Worm (Caenorhabditis elegans) whole organism, L1 larva: Measurements from ENCODE around the gene Y75B8A.33.
A peak's percentile ranks its signal among the peaks of the same experiment; 100 is the strongest.

Experiments
- C16A3.4 ChIP-seq: fragments of 150-350 bp; optimal IDR thresholded peaks from 2 replicates; lab custom pipeline; 2014; ENCODE audit warnings: missing biosample characterization, missing genetic modification characterization
- Y116A8C.19 ChIP-seq: sonication (generic microtip); optimal IDR thresholded peaks from 2 replicates; lab custom pipeline; 2016; ENCODE audit warnings: missing compliant biosample characterization, missing genetic modification characterization, borderline replicate concordance
- aha-1 ChIP-seq: fragments of 150-350 bp; optimal IDR thresholded peaks from 2 replicates; lab custom pipeline; 2014; ENCODE audit warnings: missing biosample characterization, missing genetic modification characterization
- alr-1 ChIP-seq: fragments of 200-800 bp; sonication (Bioruptor generic); optimal IDR thresholded peaks from 2 replicates; lab custom pipeline; 2018; ENCODE audit warnings: borderline replicate concordance, mild to moderate bottlenecking, missing genetic modification characterization, missing compliant biosample characterization
- ama-1 ChIP-seq: fragments of 150-350 bp; optimal IDR thresholded peaks from 2 replicates; lab custom pipeline; 2014
- ceh-88 ChIP-seq: fragments of 200-800 bp; sonication (Bioruptor generic); IDR thresholded peaks from 2 replicates; pipeline ENCODE4 v1.3.6; 2022; ENCODE audit warnings: missing genetic modification characterization, missing compliant biosample characterization
- dsc-1 ChIP-seq: sonication (generic microtip); optimal IDR thresholded peaks from 2 replicates; lab custom pipeline; 2016; ENCODE audit warnings: mild to moderate bottlenecking, missing genetic modification characterization, missing compliant biosample characterization
- efl-1 ChIP-seq, 4 experiments: fragments of 150-350 bp; optimal IDR thresholded peaks in 3 of 4; peaks in 1 of 4; 1 replicate in 1 of 4; 2 replicates in 3 of 4; lab custom pipeline; 2014; ENCODE audit warnings: missing biosample characterization in 2 of 4, missing genetic modification characterization in 2 of 4, missing genetic modification reagents in 2 of 4
- efl-3 ChIP-seq: fragments of 200-800 bp; sonication (Bioruptor generic); optimal IDR thresholded peaks from 2 replicates; lab custom pipeline; 2018; ENCODE audit warnings: mild to moderate bottlenecking, missing genetic modification characterization, missing compliant biosample characterization
- egl-13 ChIP-seq: sonication (generic microtip); optimal IDR thresholded peaks from 2 replicates; lab custom pipeline; 2016; ENCODE audit warnings: missing genotype, missing genetic modification reagents, missing genetic modification characterization, missing compliant biosample characterization
- elt-2 ChIP-seq: sonication (generic microtip); optimal IDR thresholded peaks from 2 replicates; lab custom pipeline; 2016; ENCODE audit warnings: missing genetic modification characterization, mild to moderate bottlenecking, inconsistent platforms, missing compliant biosample characterization, missing genetic modification reagents
- ets-5 ChIP-seq: fragments of 200-800 bp; sonication (Bioruptor generic); IDR thresholded peaks from 2 replicates; pipeline ENCODE4 v1.3.6; 2022; ENCODE audit warnings: missing genetic modification characterization, missing compliant biosample characterization
- fkh-4 ChIP-seq: sonication (generic microtip); optimal IDR thresholded peaks from 2 replicates; lab custom pipeline; 2016; ENCODE audit warnings: missing compliant biosample characterization, missing genetic modification characterization, borderline replicate concordance
- hlh-17 ChIP-seq: fragments of 200-800 bp; sonication (Bioruptor generic); optimal IDR thresholded peaks from 2 replicates; lab custom pipeline; 2018; ENCODE audit warnings: missing genetic modification characterization, mild to moderate bottlenecking, missing compliant biosample characterization, moderate library complexity, borderline replicate concordance
- hlh-4 ChIP-seq: sonication (generic microtip); optimal IDR thresholded peaks from 2 replicates; lab custom pipeline; 2016; ENCODE audit warnings: mild to moderate bottlenecking, missing genetic modification characterization, missing compliant biosample characterization
- lin-14 ChIP-seq: fragments of 200-800 bp; sonication (Bioruptor generic); optimal IDR thresholded peaks from 2 replicates; lab custom pipeline; 2018; ENCODE audit warnings: mild to moderate bottlenecking, missing genetic modification characterization, moderate library complexity, missing compliant biosample characterization
- lin-15B ChIP-seq: fragments of 150-350 bp; sonication (generic microtip); optimal IDR thresholded peaks from 3 replicates; lab custom pipeline; 2014; ENCODE audit warnings: missing biosample characterization, missing genetic modification characterization
- lin-35 ChIP-seq, 2 experiments: fragments of 150-350 bp; optimal IDR thresholded peaks; 2 replicates each; lab custom pipeline; 2014; ENCODE audit warnings: missing biosample characterization in 2 of 2, missing genetic modification characterization in 2 of 2, missing genetic modification reagents in 2 of 2
- lsy-2 ChIP-seq, 2 experiments: fragments of 150-350 bp; optimal IDR thresholded peaks; 2 replicates each; lab custom pipeline; 2014; ENCODE audit warnings: missing biosample characterization in 2 of 2, missing genetic modification characterization in 2 of 2
- mef-2 ChIP-seq: fragments of 150-350 bp; optimal IDR thresholded peaks from 2 replicates; lab custom pipeline; 2014; ENCODE audit warnings: missing biosample characterization, missing genetic modification characterization
- nhr-11 ChIP-seq: fragments of 150-350 bp; optimal IDR thresholded peaks from 2 replicates; lab custom pipeline; 2014; ENCODE audit warnings: missing biosample characterization, missing genetic modification characterization
- nhr-28 ChIP-seq: fragments of 150-350 bp; optimal IDR thresholded peaks from 2 replicates; lab custom pipeline; 2014; ENCODE audit warnings: missing biosample characterization, missing genetic modification characterization
- nhr-85 ChIP-seq: sonication (generic microtip); peaks from one replicate; lab custom pipeline; 2016; ENCODE audit warnings: missing genetic modification characterization, inconsistent platforms, missing compliant biosample characterization
- nhr-90 ChIP-seq: sonication (generic microtip); optimal IDR thresholded peaks from 2 replicates; lab custom pipeline; 2016; ENCODE audit warnings: mild to moderate bottlenecking, missing genetic modification characterization, missing compliant biosample characterization; ENCODE audit not compliant: poor library complexity
- pag-3 ChIP-seq: sonication (generic microtip); optimal IDR thresholded peaks from 2 replicates; lab custom pipeline; 2017; ENCODE audit warnings: missing genetic modification characterization, mild to moderate bottlenecking, missing compliant biosample characterization, antibody characterized with exemption, borderline replicate concordance; ENCODE audit not compliant: insufficient read depth
- pqm-1 ChIP-seq: sonication (generic microtip); optimal IDR thresholded peaks from 3 replicates; lab custom pipeline; 2017; ENCODE audit warnings: missing biosample characterization, missing genetic modification characterization
- snpc-4 ChIP-seq: fragments of 150-350 bp; optimal IDR thresholded peaks from 2 replicates; lab custom pipeline; 2014; ENCODE audit warnings: missing biosample characterization, missing genetic modification characterization
- sptf-1 ChIP-seq: fragments of 150-350 bp; optimal IDR thresholded peaks from 2 replicates; lab custom pipeline; 2014; ENCODE audit warnings: missing biosample characterization, missing genetic modification characterization
- tbx-2 ChIP-seq: sonication (generic microtip); optimal IDR thresholded peaks from 2 replicates; lab custom pipeline; 2016; ENCODE audit warnings: missing genetic modification characterization, missing compliant biosample characterization
- unc-130 ChIP-seq: fragments of 150-350 bp; optimal IDR thresholded peaks from 2 replicates; lab custom pipeline; 2017; ENCODE audit warnings: missing biosample characterization, missing genetic modification characterization, inconsistent platforms
- unc-30 ChIP-seq: sonication (generic microtip); optimal IDR thresholded peaks from 2 replicates; lab custom pipeline; 2017; ENCODE audit warnings: missing biosample characterization, missing genetic modification characterization
- vab-15 ChIP-seq: sonication (generic microtip); optimal IDR thresholded peaks from 2 replicates; lab custom pipeline; 2017; ENCODE audit warnings: missing genotype, mild to moderate bottlenecking, missing genetic modification characterization, missing compliant biosample characterization
- zag-1 ChIP-seq: fragments of 150-350 bp; optimal IDR thresholded peaks from 2 replicates; lab custom pipeline; 2014; ENCODE audit warnings: missing biosample characterization, missing genetic modification characterization
- zip-4 ChIP-seq: fragments of 200-800 bp; sonication (Bioruptor generic); optimal IDR thresholded peaks from 2 replicates; lab custom pipeline; 2018; ENCODE audit warnings: mild to moderate bottlenecking, missing genetic modification characterization, moderate library complexity, missing compliant biosample characterization
- ztf-4 ChIP-seq: fragments of 150-350 bp; optimal IDR thresholded peaks from 2 replicates; lab custom pipeline; 2014; ENCODE audit warnings: missing biosample characterization, missing genetic modification characterization

Gene Y75B8A.33

ce11 chrIII:12366989-12367557 is at the start of gene Y75B8A.33:
Gene Y75B8A.33 (minus strand): TSS chrIII:12367373.
- peak in 1 of 2 experiments; percentile 1 for TF ChIP-seq lsy-2 (tag; optimal IDR thresholded peaks at IDR 0.05; lab: Kevin White, UChicago)
- TF ChIP-seq efl-1 (optimal IDR thresholded peaks at IDR 0.05; lab: Kevin White, UChicago): no peak
- TF ChIP-seq efl-1 (GFP tag; optimal IDR thresholded peaks at IDR 0.05 in 1 of 2; lab: Kevin White, UChicago): peak in 1 of 2 experiments; percentile 60
- no peak for TF ChIP-seq dsc-1 (tag; lab: Kevin White, UChicago)
- TF ChIP-seq ztf-4 (tag; lab: Kevin White, UChicago): peak; percentile 45
- no peak for TF ChIP-seq tbx-2 (tag; lab: Kevin White, UChicago)
- peak; percentile 61 for TF ChIP-seq ama-1 (lab: Kevin White, UChicago)

- TF ChIP-seq efl-1 (optimal IDR thresholded peaks at IDR 0.05; lab: Kevin White, UChicago) (no peak), efl-1 (GFP tag; optimal IDR thresholded peaks at IDR 0.05 in 1 of 2; lab: Kevin White, UChicago) (peak in 1 of 2 experiments; percentile 81), nhr-90 (tag; lab: Kevin White, UChicago) (no peak)
Observed at ce11 chrIII:12414533-12414932, 47.4 kb upstream of the Y75B8A.33 start.

ce11 chrIII:12411668-12412067 is 44.5 kb upstream of the Y75B8A.33 start:
- TF ChIP-seq efl-3 (no peak), unc-130 (tag; lab: Kevin White, UChicago) (no peak), snpc-4 (tag; lab: Kevin White, UChicago) (no peak), lin-14 (GFP tag; lab: Kevin White, UChicago) (no peak), alr-1 (tag; lab: Kevin White, UChicago) (no peak), sptf-1 (tag; lab: Kevin White, UChicago) (no peak), tbx-2 (tag; lab: Kevin White, UChicago) (no peak), dsc-1 (tag; lab: Kevin White, UChicago) (no peak), nhr-11 (tag; lab: Kevin White, UChicago) (no peak), aha-1 (tag; lab: Kevin White, UChicago) (no peak), fkh-4 (tag; lab: Kevin White, UChicago) (no peak), elt-2 (tag; lab: Kevin White, UChicago) (no peak)

DNA sequence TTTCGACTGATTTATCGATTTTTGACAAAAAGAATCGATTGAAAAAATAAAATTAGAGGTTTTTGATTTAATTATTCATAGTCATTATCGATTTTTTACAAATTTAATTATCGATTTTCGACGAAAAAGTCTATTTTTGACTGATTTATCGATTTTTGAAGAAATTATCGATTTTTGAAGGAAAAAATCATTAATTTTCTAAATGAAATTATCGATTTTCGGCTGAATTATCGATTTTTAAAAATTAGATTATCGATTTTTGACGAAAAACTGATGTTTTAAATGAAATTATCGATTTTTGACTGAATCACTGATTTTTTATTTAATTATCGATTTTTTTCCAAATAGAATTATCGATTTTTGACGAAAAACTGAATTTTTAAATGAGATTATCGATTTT is 43.9 kb upstream of the Y75B8A.33 start:
- TF ChIP-seq hlh-17: no peak
- no peak for TF ChIP-seq hlh-4 (tag; lab: Kevin White, UChicago)
- TF ChIP-seq Y116A8C.19 (tag; lab: Kevin White, UChicago): no peak
- TF ChIP-seq vab-15 (tag; lab: Kevin White, UChicago): no peak
- no peak for TF ChIP-seq nhr-90 (tag; lab: Kevin White, UChicago)
- TF ChIP-seq nhr-85 (tag; lab: Kevin White, UChicago): no peak
- TF ChIP-seq lin-35 (GFP tag; optimal IDR thresholded peaks at IDR 0.05; lab: Kevin White, UChicago): no peak
- TF ChIP-seq unc-30 (tag; lab: Kevin White, UChicago): no peak
- no peak for TF ChIP-seq zip-4
- TF ChIP-seq pqm-1 (tag; lab: Kevin White, UChicago): no peak
- TF ChIP-seq ceh-88: no peak
- no peak for TF ChIP-seq pag-3 (tag; lab: Kevin White, UChicago)
- TF ChIP-seq lin-15B (tag; lab: Kevin White, UChicago): no peak
- no peak for TF ChIP-seq nhr-28 (tag; lab: Kevin White, UChicago)
- TF ChIP-seq zag-1 (tag; lab: Kevin White, UChicago): no peak
- no peak for TF ChIP-seq C16A3.4 (tag; lab: Kevin White, UChicago)
- no peak for TF ChIP-seq mef-2 (tag; lab: Kevin White, UChicago)
- no peak for TF ChIP-seq efl-3
- TF ChIP-seq ets-5: no peak
- no peak for TF ChIP-seq egl-13 (tag; lab: Kevin White, UChicago)
